Worm (Caenorhabditis elegans) whole organism, L3 larva: ENCODE measurements around the gene R02F11.11.

Experiments
- ceh-28 ChIP-seq: fragments of 150-350 bp; optimal IDR thresholded peaks from 2 replicates; lab custom pipeline; 2014; ENCODE audit warnings: missing biosample characterization, missing genetic modification reagents, missing genetic modification characterization
- ceh-82 ChIP-seq: fragments of 150-350 bp; optimal IDR thresholded peaks from 2 replicates; lab custom pipeline; 2014; ENCODE audit warnings: missing biosample characterization, missing genetic modification characterization
- daf-12 ChIP-seq: fragments of 150-350 bp; optimal IDR thresholded peaks from 2 replicates; lab custom pipeline; 2014; ENCODE audit warnings: missing biosample characterization, missing genetic modification reagents, missing genetic modification characterization
- elt-1 ChIP-seq: fragments of 150-350 bp; optimal IDR thresholded peaks from 2 replicates; lab custom pipeline; 2014; ENCODE audit warnings: missing biosample characterization, missing genetic modification characterization
- jun-1 ChIP-seq: fragments of 150-350 bp; optimal IDR thresholded peaks from 2 replicates; lab custom pipeline; 2014; ENCODE audit warnings: missing biosample characterization, missing genetic modification reagents, missing genetic modification characterization
- nhr-11 ChIP-seq: fragments of 150-350 bp; optimal IDR thresholded peaks from 2 replicates; lab custom pipeline; 2014; ENCODE audit warnings: missing biosample characterization, missing genetic modification characterization
- nhr-76 ChIP-seq: fragments of 150-350 bp; sonication (generic microtip); optimal IDR thresholded peaks from 5 replicates; lab custom pipeline; 2014; ENCODE audit warnings: missing biosample characterization, missing genetic modification characterization
- pha-4 ChIP-seq: fragments of 150-350 bp; optimal IDR thresholded peaks from 2 replicates; lab custom pipeline; 2014; ENCODE audit warnings: missing biosample characterization, missing genetic modification reagents, missing genetic modification characterization
- sea-2 ChIP-seq: fragments of 150-350 bp; sonication (generic microtip); optimal IDR thresholded peaks from 4 replicates; lab custom pipeline; 2014; ENCODE audit warnings: missing biosample characterization, missing genetic modification reagents, missing genetic modification characterization
- skn-1 ChIP-seq: fragments of 150-350 bp; optimal IDR thresholded peaks from 2 replicates; lab custom pipeline; 2014; ENCODE audit warnings: missing biosample characterization, missing genetic modification characterization

DNA sequence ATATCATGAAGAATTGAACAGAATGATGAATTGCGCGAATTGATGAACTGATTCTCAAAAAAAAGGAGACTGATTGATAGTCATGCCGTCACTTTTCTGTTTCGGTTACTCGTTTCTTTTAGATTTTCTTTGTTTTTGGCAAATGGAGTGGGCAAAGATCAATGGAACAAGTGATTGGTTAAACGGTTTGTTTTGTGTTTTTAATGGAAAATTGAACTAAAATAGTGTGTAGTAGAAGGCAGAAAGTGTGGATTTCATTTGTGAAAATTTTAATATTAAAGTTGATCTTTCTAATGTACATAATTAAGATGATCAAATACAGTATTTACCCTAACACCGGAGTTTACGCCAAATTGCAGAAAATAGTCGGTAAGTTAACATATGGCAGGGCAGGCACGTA is 48.2 kb downstream of the R02F11.11 start, which contains the start of gene nas-9:
- TF ChIP-seq pha-4 (tag; lab: Kevin White, UChicago): no peak
- no peak for TF ChIP-seq nhr-76 (tag; lab: Kevin White, UChicago)
- TF ChIP-seq ceh-82: no peak
- TF ChIP-seq daf-12 (tag; lab: Kevin White, UChicago): no peak
- TF ChIP-seq sea-2 (GFP tag; lab: Kevin White, UChicago): no peak
- no peak for TF ChIP-seq ceh-28 (tag; lab: Kevin White, UChicago)
- TF ChIP-seq nhr-11 (tag; lab: Kevin White, UChicago): no peak
- TF ChIP-seq skn-1 (tag; lab: Kevin White, UChicago): no peak
- no peak for TF ChIP-seq jun-1 (tag; lab: Kevin White, UChicago)
- TF ChIP-seq elt-1 (tag; lab: Kevin White, UChicago): no peak
